Fruit fly (Drosophila melanogaster): Measurements from ENCODE around the gene wus.

DNA sequence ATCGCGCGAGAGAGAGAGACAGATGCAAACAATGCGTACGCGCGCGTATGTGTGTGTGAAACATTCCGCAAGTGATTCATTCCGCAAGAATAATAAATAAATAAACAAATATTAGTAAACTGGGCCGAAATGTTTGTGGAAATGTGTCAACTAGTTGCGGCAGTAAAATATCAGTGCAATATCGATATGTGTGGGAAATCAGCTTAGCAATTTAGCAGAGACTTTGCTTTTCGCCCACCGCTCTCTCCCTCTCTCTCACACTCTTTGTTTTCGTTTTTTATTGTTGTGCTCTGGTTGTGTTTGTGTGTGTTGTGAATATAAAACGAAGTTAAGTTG is 2.8 kb upstream of the wus start:
- TF ChIP-seq CG6808 (GFP tag; optimal IDR thresholded peaks at IDR 0.05) (peak; percentile 36), Sox14 (GFP tag; optimal IDR thresholded peaks at IDR 0.05) (peak; percentile 60), CG15336 (GFP tag; IDR thresholded peaks at IDR 0.05) (0 out of 2 replicates have a peak, but pooled peaks have one; percentile 19)

All from whole organism, prepupa.